Worm (Caenorhabditis elegans): ENCODE data around the gene nrf-6.

Gene nrf-6

ce11 chrII:8035667-8036066 is 3.2 kb upstream of the nrf-6 start, which contains the start of gene sap-49:
sap-49 (minus strand) TSS chrII:8035767.
- no peak for TF ChIP-seq efl-3 (GFP tag; optimal IDR thresholded peaks at IDR 0.05)
- no peak for TF ChIP-seq unc-62 (GFP tag; optimal IDR thresholded peaks at IDR 0.05)
- no peak for TF ChIP-seq sup-37 (GFP tag; optimal IDR thresholded peaks at IDR 0.05)
- TF ChIP-seq ceh-82 (tag; optimal IDR thresholded peaks at IDR 0.05), result no peak
- TF ChIP-seq Y116A8C.19 (tag; optimal IDR thresholded peaks at IDR 0.05; ENCODE audit: borderline replicate concordance), result no peak
- no peak for TF ChIP-seq nhr-90 (tag; optimal IDR thresholded peaks at IDR 0.05; ENCODE audit: poor library complexity)
- no peak for TF ChIP-seq ztf-4 (tag; optimal IDR thresholded peaks at IDR 0.05)
- TF ChIP-seq hlh-4 (tag; optimal IDR thresholded peaks at IDR 0.05), result no peak
- TF ChIP-seq nhr-11 (tag; optimal IDR thresholded peaks at IDR 0.05), result no peak

DNA sequence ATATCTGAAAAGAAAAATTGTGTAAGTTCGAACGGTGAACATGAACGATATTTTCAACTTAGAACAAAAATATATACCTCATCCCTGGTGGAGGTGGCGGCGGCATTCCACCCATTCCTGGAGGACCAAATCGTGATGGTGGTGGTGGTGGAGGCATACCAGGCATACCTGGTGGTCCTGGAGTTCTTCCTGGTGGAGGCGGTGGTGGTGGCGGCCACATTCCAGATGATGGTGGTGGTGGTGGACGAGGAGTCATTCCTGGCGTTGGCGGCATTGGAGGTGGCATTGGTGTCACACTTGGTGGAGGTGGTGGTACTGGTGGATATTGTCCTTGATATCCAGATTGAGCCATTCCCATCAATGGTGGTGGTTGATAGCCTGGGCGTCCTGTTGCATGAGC is 2.1 kb upstream of the nrf-6 start:
- TF ChIP-seq C04F5.9 (tag; optimal IDR thresholded peaks at IDR 0.05) (no peak), jun-1 (tag; optimal IDR thresholded peaks at IDR 0.05) (no peak), Y116A8C.19 (tag; optimal IDR thresholded peaks at IDR 0.05; ENCODE audit: borderline replicate concordance) (no peak), lin-15B (tag; optimal IDR thresholded peaks at IDR 0.05) (no peak), irx-1 (tag; optimal IDR thresholded peaks at IDR 0.05) (no peak), elt-3 (tag; optimal IDR thresholded peaks at IDR 0.05) (no peak), snu-23 (GFP tag; optimal IDR thresholded peaks at IDR 0.05) (no peak), pqm-1 (tag; optimal IDR thresholded peaks at IDR 0.05) (no peak)

ce11 chrII:8034008-8034407 is 1.5 kb upstream of the nrf-6 start:
- no peak for TF ChIP-seq nhr-19 (GFP tag; conservative IDR thresholded peaks at IDR 0.05)
- TF ChIP-seq blmp-1 (tag; optimal IDR thresholded peaks at IDR 0.05), result peak; percentile 26
- peak in 1 of 2 experiments; percentile 8 for TF ChIP-seq lsy-2 (tag; optimal IDR thresholded peaks at IDR 0.05)
- TF ChIP-seq lin-14 (GFP tag; optimal IDR thresholded peaks at IDR 0.05), result peak; percentile 51
- peak; percentile 6 for TF ChIP-seq mep-1 (tag; optimal IDR thresholded peaks at IDR 0.05)
- no peak for TF ChIP-seq fkh-8 (tag; optimal IDR thresholded peaks at IDR 0.05)
- TF ChIP-seq aha-1 (tag; optimal IDR thresholded peaks at IDR 0.05), result no peak
- no peak for TF ChIP-seq F16B12.6 (tag; optimal IDR thresholded peaks at IDR 0.05)
- TF ChIP-seq lin-35 (GFP tag; optimal IDR thresholded peaks at IDR 0.05), result peak in 1 of 2 experiments; percentile 21
- TF ChIP-seq ceh-82 (tag; optimal IDR thresholded peaks at IDR 0.05), result no peak
- TF ChIP-seq grh-1 (GFP tag; IDR thresholded peaks at IDR 0.05), result no peak
- TF ChIP-seq nhr-90 (tag; optimal IDR thresholded peaks at IDR 0.05; ENCODE audit: poor library complexity), result no peak
- no peak for TF ChIP-seq zip-4 (GFP tag; optimal IDR thresholded peaks at IDR 0.05)
- no peak for TF ChIP-seq efl-1 (optimal IDR thresholded peaks at IDR 0.05)
- TF ChIP-seq efl-1 (GFP tag; optimal IDR thresholded peaks at IDR 0.05 in 1 of 2), result peak in 1 of 2 experiments; percentile 16

DNA sequence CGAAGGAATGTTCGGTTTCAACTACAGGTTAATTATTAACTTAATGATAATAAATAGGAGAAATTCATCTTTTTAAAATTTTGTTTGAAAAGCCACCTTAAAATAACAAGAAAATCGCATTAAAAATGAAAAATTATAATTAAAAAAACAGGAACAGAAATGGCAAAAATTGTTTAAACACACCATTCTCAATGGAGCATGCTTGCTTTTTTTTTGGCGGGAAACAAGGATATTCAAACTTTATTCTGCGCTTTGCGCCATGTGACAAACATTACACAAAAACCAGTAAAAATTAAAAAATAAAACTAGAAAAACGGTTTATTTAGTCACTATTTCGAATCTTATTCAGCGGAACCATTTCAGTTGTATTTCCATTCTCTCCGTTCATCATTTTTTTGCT is 3.8 kb downstream of the nrf-6 start:
- TF ChIP-seq C04F5.9 (tag; optimal IDR thresholded peaks at IDR 0.05) (no peak), efl-1 (optimal IDR thresholded peaks at IDR 0.05) (peak; percentile 33 to 38), efl-1 (GFP tag; optimal IDR thresholded peaks at IDR 0.05 in 1 of 2) (peak; percentile 59 to 95), dpl-1 (GFP tag; optimal IDR thresholded peaks at IDR 0.05) (peak; percentile 28 to 50 (median 35))

DNA sequence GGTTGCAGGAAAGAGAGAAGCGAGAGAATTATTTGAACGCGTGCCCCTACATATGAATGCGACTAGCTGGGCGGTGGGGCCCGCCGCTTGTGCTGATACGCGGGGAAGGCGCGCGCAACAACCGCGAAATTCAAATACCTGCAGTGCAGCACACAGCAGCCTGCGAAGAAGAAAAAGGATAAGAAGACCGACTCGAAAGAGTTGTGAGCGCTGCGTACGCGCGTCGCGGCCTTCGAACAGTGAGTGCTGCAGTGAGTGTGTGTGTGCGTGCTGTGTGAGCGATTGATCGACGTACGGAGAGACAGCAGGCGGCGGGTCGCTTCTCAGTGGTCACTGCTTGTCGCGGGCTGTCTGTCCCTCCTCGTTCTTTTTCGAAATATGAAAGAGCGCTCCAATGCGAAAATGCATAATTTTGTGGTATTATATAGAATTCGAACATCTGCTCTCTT is 4.2 kb downstream of the nrf-6 start:
- TF ChIP-seq fkh-10 (GFP tag; optimal IDR thresholded peaks at IDR 0.05) (peak; percentile 38), unc-98 (GFP tag; IDR thresholded peaks at IDR 0.05) (no peak), hlh-17 (GFP tag; optimal IDR thresholded peaks at IDR 0.05; ENCODE audit: borderline replicate concordance) (no peak), ceh-88 (GFP tag; IDR thresholded peaks at IDR 0.05) (0 out of 2 replicates have a peak, but pooled peaks have one; percentile 47), C04F5.9 (tag; optimal IDR thresholded peaks at IDR 0.05) (no peak), snu-23 (GFP tag; optimal IDR thresholded peaks at IDR 0.05) (peak; percentile 82), fkh-8 (tag; optimal IDR thresholded peaks at IDR 0.05) (peak; percentile 91), efl-3 (GFP tag; optimal IDR thresholded peaks at IDR 0.05) (no peak), snpc-4 (tag; optimal IDR thresholded peaks at IDR 0.05) (peak; percentile 46), nhr-85 (tag) (peak; percentile 75), dsc-1 (tag; optimal IDR thresholded peaks at IDR 0.05) (peak; percentile 61), nhr-28 (tag; optimal IDR thresholded peaks at IDR 0.05) (no peak), zip-4 (GFP tag; optimal IDR thresholded peaks at IDR 0.05) (no peak), nhr-71 (tag; optimal IDR thresholded peaks at IDR 0.05) (peak; percentile 79), unc-86 (tag; optimal IDR thresholded peaks at IDR 0.05) (peak; percentile 74), zag-1 (tag; optimal IDR thresholded peaks at IDR 0.05) (no peak), ztf-4 (tag; optimal IDR thresholded peaks at IDR 0.05) (no peak), efl-1 (optimal IDR thresholded peaks at IDR 0.05) (peak; percentile 63 to 70), efl-1 (GFP tag; optimal IDR thresholded peaks at IDR 0.05 in 1 of 2) (peak; percentile 65 to 95), alr-1 (tag; optimal IDR thresholded peaks at IDR 0.05; ENCODE audit: borderline replicate concordance) (no peak), nhr-84 (tag; optimal IDR thresholded peaks at IDR 0.05) (no peak), blmp-1 (tag; optimal IDR thresholded peaks at IDR 0.05) (peak; percentile 4), ztf-11 (tag; optimal IDR thresholded peaks at IDR 0.05) (peak in 1 of 2 experiments; percentile 51)
